Fruit fly (Drosophila melanogaster): ENCODE results near the gene CG44475.

Gene CG44475

DNA sequence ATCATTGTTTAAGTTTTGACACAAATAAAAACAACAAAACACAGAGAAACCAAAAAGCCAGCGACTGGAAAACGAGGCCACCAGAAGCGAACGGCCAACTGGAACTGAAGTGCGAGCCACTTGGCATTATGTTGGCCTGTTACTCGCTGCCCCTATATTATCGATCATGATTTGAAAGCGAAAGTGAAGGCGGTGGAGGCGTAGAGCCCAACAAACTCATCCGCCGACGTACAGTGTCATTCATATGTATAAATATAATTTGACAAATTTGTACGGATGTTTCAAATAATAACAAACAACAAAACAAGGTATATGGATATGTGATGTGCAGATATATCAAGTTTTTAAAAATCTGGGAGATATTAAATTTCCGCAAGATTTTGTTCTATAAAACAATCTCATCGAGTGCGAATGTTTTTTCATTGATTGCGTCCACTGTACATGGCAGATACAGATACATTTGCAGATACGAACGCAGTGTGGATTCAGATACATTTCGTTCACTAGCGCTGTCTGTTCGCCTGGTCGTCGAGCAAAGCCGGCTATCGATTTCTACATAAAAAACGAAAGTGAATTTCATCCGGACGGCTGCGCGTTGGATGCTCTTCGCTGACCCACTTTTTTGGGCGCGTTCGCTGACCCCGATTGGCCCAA, 28.1 kb upstream of the CG44475 start (continued):
- TF ChIP-seq sens (GFP tag) = peak; percentile 99
- TF ChIP-seq prd (optimal IDR thresholded peaks at IDR 0.05) = no peak
- peak; percentile 96 for TF ChIP-seq prd (GFP tag; IDR thresholded peaks at IDR 0.05)
- TF ChIP-seq CG13123 (GFP tag; optimal IDR thresholded peaks at IDR 0.05) = peak; percentile 94
- TF ChIP-seq CG8290 (GFP tag; optimal IDR thresholded peaks at IDR 0.05) = peak; percentile 79
- peak; percentile 55 to 95 for TF ChIP-seq CG8290 (tag; optimal IDR thresholded peaks at IDR 0.05)
- TF ChIP-seq CG6689 (GFP tag; IDR thresholded peaks at IDR 0.05) = peak; percentile 97
- TF ChIP-seq CoRest (tag; optimal IDR thresholded peaks at IDR 0.05) = peak; percentile 98
- TF ChIP-seq CG9876 (GFP tag; optimal IDR thresholded peaks at IDR 0.05) = peak; percentile 85
- peak; percentile 98 for TF ChIP-seq CG8388 (GFP tag; optimal IDR thresholded peaks at IDR 0.05)
- peak; percentile 98 for TF ChIP-seq CG2875 (GFP tag; optimal IDR thresholded peaks at IDR 0.05)
- TF ChIP-seq so (GFP tag; IDR thresholded peaks at IDR 0.05) = peak; percentile 95
- TF ChIP-seq CG33213 (GFP tag; optimal IDR thresholded peaks at IDR 0.05) = peak; percentile 94
- TF ChIP-seq sd (tag; optimal IDR thresholded peaks at IDR 0.05) = peak; percentile 86
- TF ChIP-seq CG30403 (GFP tag; optimal IDR thresholded peaks at IDR 0.05) = peak; percentile 98
- TF ChIP-seq Hey (tag; optimal IDR thresholded peaks at IDR 0.05) = peak; percentile 2
- TF ChIP-seq BtbVII (GFP tag; optimal IDR thresholded peaks at IDR 0.05) = peak; percentile 91
- TF ChIP-seq tx (GFP tag; optimal IDR thresholded peaks at IDR 0.05) = peak; percentile 93
- peak; percentile 91 for TF ChIP-seq CG11456 (GFP tag; IDR thresholded peaks at IDR 0.05)
- TF ChIP-seq Dp (GFP tag; optimal IDR thresholded peaks at IDR 0.05) = peak; percentile 4
- peak; percentile 95 for TF ChIP-seq mam (GFP tag; optimal IDR thresholded peaks at IDR 0.05)
- peak; percentile 93 for TF ChIP-seq btn (GFP tag; optimal IDR thresholded peaks at IDR 0.05)
- peak; percentile 96 for TF ChIP-seq Drgx (GFP tag; IDR thresholded peaks at IDR 0.05)
- no peak for TF ChIP-seq Dref (GFP tag; IDR thresholded peaks at IDR 0.05)
- no peak for TF ChIP-seq fd102C (GFP tag; optimal IDR thresholded peaks at IDR 0.05)
- TF ChIP-seq lov (optimal IDR thresholded peaks at IDR 0.05) = no peak
- peak; percentile 87; the same call in 2 of the 3 replicates for TF ChIP-seq lov (GFP tag; IDR thresholded peaks at IDR 0.05)
- peak; percentile 98 for TF ChIP-seq Oli (tag; optimal IDR thresholded peaks at IDR 0.05)
- TF ChIP-seq CG1603 (tag; optimal IDR thresholded peaks at IDR 0.05) = peak; percentile 97
- TF ChIP-seq CG11696 (GFP tag; IDR thresholded peaks at IDR 0.05) = peak; percentile 90
- TF ChIP-seq tgo (GFP tag; IDR thresholded peaks at IDR 0.05) = peak; percentile 96
- peak; percentile 98 for TF ChIP-seq Xrp1 (GFP tag; IDR thresholded peaks at IDR 0.05)
- TF ChIP-seq CG10267 (tag; optimal IDR thresholded peaks at IDR 0.05) = peak; percentile 90
- no peak for TF ChIP-seq Trl (optimal IDR thresholded peaks at IDR 0.05)
- peak; percentile 97 for TF ChIP-seq Trl (GFP tag; optimal IDR thresholded peaks at IDR 0.05)
- TF ChIP-seq Doc2 (GFP tag; IDR thresholded peaks at IDR 0.05) = peak; percentile 76; the same call in 1 of the 2 replicates
- peak; percentile 91 for TF ChIP-seq CHES-1-like (GFP tag; optimal IDR thresholded peaks at IDR 0.05)
- TF ChIP-seq CG3065 (GFP tag; optimal IDR thresholded peaks at IDR 0.05) = peak; percentile 93
- TF ChIP-seq CG10431 (GFP tag; optimal IDR thresholded peaks at IDR 0.05) = peak; percentile 92
- TF ChIP-seq CG18764 (GFP tag; optimal IDR thresholded peaks at IDR 0.05) = peak; percentile 90
- TF ChIP-seq ind (GFP tag; optimal IDR thresholded peaks at IDR 0.05) = peak; percentile 96
- peak; percentile 89 for TF ChIP-seq Bdp1 (GFP tag; optimal IDR thresholded peaks at IDR 0.05)
- TF ChIP-seq CG11247 (GFP tag; IDR thresholded peaks at IDR 0.05) = peak; percentile 84
- TF ChIP-seq CG7556 (GFP tag; optimal IDR thresholded peaks at IDR 0.05) = peak; percentile 96
- TF ChIP-seq Dad (GFP tag; optimal IDR thresholded peaks at IDR 0.05) = peak; percentile 95
- TF ChIP-seq wdn (GFP tag; IDR thresholded peaks at IDR 0.05) = peak; percentile 92
- TF ChIP-seq grn (GFP tag; optimal IDR thresholded peaks at IDR 0.05) = peak; percentile 88
- peak; percentile 84 for TF ChIP-seq dm (GFP tag; optimal IDR thresholded peaks at IDR 0.05)
- peak; percentile 96 for TF ChIP-seq HmgZ (tag; optimal IDR thresholded peaks at IDR 0.05)
- TF ChIP-seq CG12104 (GFP tag; optimal IDR thresholded peaks at IDR 0.05) = peak; percentile 91
- TF ChIP-seq sens-2 (GFP tag; IDR thresholded peaks at IDR 0.05) = peak; percentile 87
- peak; percentile 90 for TF ChIP-seq CG12155 (GFP tag; optimal IDR thresholded peaks at IDR 0.05)
- TF ChIP-seq Mad (GFP tag; optimal IDR thresholded peaks at IDR 0.05) = peak; percentile 85

Measured in whole organism, embryonic.